Fruit fly (Drosophila melanogaster) whole organism, embryonic: ENCODE data around the gene CG17598.
A peak's percentile ranks its signal among the peaks of the same experiment; 100 is the strongest.

Source experiments
- Adf1 ChIP-seq: fragments of 200-800 bp; sonication (Bioruptor generic); IDR thresholded peaks from 2 replicates; pipeline ENCODE4 v1.3.6; 2022; ENCODE audit warnings: missing biosample characterization, missing genetic modification characterization
- BEAF-32 ChIP-seq: fragments of 200-800 bp; sonication (Bioruptor generic); optimal IDR thresholded peaks from 3 replicates; lab custom pipeline; 2017; ENCODE audit warnings: missing biosample characterization, missing genetic modification characterization, mild to moderate bottlenecking, moderate library complexity, missing genetic modification reagents
- Bgb ChIP-seq: fragments of 200-800 bp; sonication (Bioruptor generic); IDR thresholded peaks from 2 replicates; pipeline ENCODE4 v1.3.6; 2022; ENCODE audit warnings: missing biosample characterization, missing genetic modification characterization; ENCODE audit not compliant: partially characterized antibody
- CG10267 ChIP-seq: fragments of 200-800 bp; sonication (Bioruptor generic); optimal IDR thresholded peaks from 2 replicates; lab custom pipeline; 2018; ENCODE audit warnings: missing biosample characterization, mild to moderate bottlenecking, missing genetic modification characterization, moderate library complexity
- CG11504 ChIP-seq: fragments of 200-800 bp; sonication (Bioruptor generic); optimal IDR thresholded peaks from 3 replicates; lab custom pipeline; 2019; ENCODE audit warnings: missing biosample characterization, mild to moderate bottlenecking, missing genetic modification characterization, moderate library complexity
- CG14710 ChIP-seq: fragments of 200-800 bp; sonication (Bioruptor generic); optimal IDR thresholded peaks from 3 replicates; lab custom pipeline; 2019; ENCODE audit warnings: missing biosample characterization, mild to moderate bottlenecking, missing genetic modification characterization, moderate library complexity
- CG17568 ChIP-seq: fragments of 200-800 bp; sonication (Bioruptor generic); optimal IDR thresholded peaks from 2 replicates; lab custom pipeline; 2018; ENCODE audit warnings: missing biosample characterization, mild to moderate bottlenecking, missing genetic modification characterization, moderate library complexity
- CG17802 ChIP-seq: fragments of 200-800 bp; sonication (Bioruptor generic); optimal IDR thresholded peaks from 2 replicates; lab custom pipeline; 2018; ENCODE audit warnings: missing biosample characterization, mild to moderate bottlenecking, missing genetic modification characterization, moderate library complexity
- CG17829 ChIP-seq: fragments of 200-800 bp; optimal IDR thresholded peaks from 2 replicates; lab custom pipeline; 2019; ENCODE audit warnings: missing biosample characterization, mild to moderate bottlenecking, missing genetic modification characterization, moderate library complexity
- CG2129 ChIP-seq: fragments of 200-800 bp; sonication (Bioruptor generic); IDR thresholded peaks from 2 replicates; pipeline ENCODE4 v1.3.6; 2022; ENCODE audit warnings: missing biosample characterization, missing genetic modification characterization; ENCODE audit not compliant: partially characterized antibody
- CG42726 ChIP-seq: fragments of 200-800 bp; sonication (Bioruptor generic); IDR thresholded peaks from 2 replicates; pipeline ENCODE4 v1.3.6; 2022; ENCODE audit warnings: missing biosample characterization, missing genetic modification characterization; ENCODE audit not compliant: partially characterized antibody
- CG6791 ChIP-seq: fragments of 200-800 bp; sonication (Bioruptor generic); IDR thresholded peaks from 3 replicates; pipeline ENCODE4 v1.3.6; 2022; ENCODE audit warnings: missing biosample characterization, missing genetic modification characterization; ENCODE audit not compliant: partially characterized antibody
- CG9797 ChIP-seq: fragments of 200-800 bp; sonication (Bioruptor generic); optimal IDR thresholded peaks from 3 replicates; lab custom pipeline; 2018; ENCODE audit warnings: missing biosample characterization, mild to moderate bottlenecking, missing genetic modification characterization
- CTCF ChIP-seq: fragments of 200-800 bp; sonication (Bioruptor generic); optimal IDR thresholded peaks from 2 replicates; lab custom pipeline; 2017; ENCODE audit warnings: missing biosample characterization, mild to moderate bottlenecking, missing genetic modification characterization, moderate library complexity
- Deaf1 ChIP-seq: fragments of 200-800 bp; optimal IDR thresholded peaks from 3 replicates; lab custom pipeline; 2019; ENCODE audit warnings: missing biosample characterization, mild to moderate bottlenecking, missing genetic modification characterization, moderate library complexity
- E2f2 ChIP-seq: fragments of 200-800 bp; sonication (Bioruptor generic); IDR thresholded peaks from 2 replicates; pipeline ENCODE4 v1.3.6; 2022; ENCODE audit warnings: missing biosample characterization, missing genetic modification characterization
- Elba2 ChIP-seq: fragments of 200-800 bp; sonication (Bioruptor generic); optimal IDR thresholded peaks from 3 replicates; lab custom pipeline; 2016; ENCODE audit warnings: missing biosample characterization, missing genetic modification characterization
- Gug ChIP-seq: fragments of 200-800 bp; sonication (Bioruptor generic); IDR thresholded peaks from 4 replicates; pipeline ENCODE4 v1.3.6; 2022; ENCODE audit warnings: missing biosample characterization, missing genetic modification characterization
- Hand ChIP-seq: fragments of 200-800 bp; sonication (Bioruptor generic); optimal IDR thresholded peaks from 2 replicates; lab custom pipeline; 2017; ENCODE audit warnings: mild to moderate bottlenecking, missing biosample characterization, missing genetic modification reagents, missing genetic modification characterization
- PHDP ChIP-seq: fragments of 200-800 bp; sonication (Bioruptor generic); optimal IDR thresholded peaks from 3 replicates; lab custom pipeline; 2018; ENCODE audit warnings: missing biosample characterization, mild to moderate bottlenecking, missing genetic modification characterization, moderate library complexity
- Rfx ChIP-seq: fragments of 200-800 bp; sonication (Bioruptor generic); IDR thresholded peaks from 2 replicates; pipeline ENCODE4 v1.3.6; 2022; ENCODE audit warnings: missing biosample characterization, missing genetic modification characterization
- Stat92E ChIP-seq, 3 experiments: fragments of >200 bp in 2 of 3; fragments of 200-800 bp in 1 of 3; sonication (Bioruptor generic) in 1 of 3; optimal IDR thresholded peaks; 2 replicates each; lab custom pipeline; 2017 to 2019; ENCODE audit warnings: missing biosample characterization in 3 of 3, missing genetic modification characterization in 3 of 3, mild to moderate bottlenecking in 1 of 3, moderate library complexity in 1 of 3
- TFAM ChIP-seq: fragments of 200-800 bp; sonication (Bioruptor generic); optimal IDR thresholded peaks from 2 replicates; lab custom pipeline; 2017; ENCODE audit warnings: missing biosample characterization, missing genetic modification characterization, inconsistent platforms
- Taf1 ChIP-seq: fragments of 200-800 bp; sonication (Bioruptor generic); IDR thresholded peaks from 2 replicates; pipeline ENCODE4 v1.3.6; 2022; ENCODE audit warnings: missing biosample characterization, missing genetic modification characterization
- ab ChIP-seq: fragments of 200-800 bp; sonication (Bioruptor generic); optimal IDR thresholded peaks from 2 replicates; lab custom pipeline; 2016; ENCODE audit warnings: missing biosample characterization, missing genetic modification characterization
- ara ChIP-seq: fragments of 200-800 bp; sonication (Bioruptor generic); IDR thresholded peaks from 2 replicates; pipeline ENCODE4 v1.3.6; 2022; ENCODE audit warnings: missing biosample characterization, missing genetic modification characterization
- ato ChIP-seq: fragments of 200-800 bp; sonication (Bioruptor generic); IDR thresholded peaks from 2 replicates; pipeline ENCODE4 v1.3.6; 2022; ENCODE audit warnings: missing biosample characterization, missing genetic modification characterization; ENCODE audit not compliant: partially characterized antibody
- cato ChIP-seq: fragments of 200-800 bp; sonication (Bioruptor generic); optimal IDR thresholded peaks from 2 replicates; lab custom pipeline; 2016; ENCODE audit warnings: missing biosample characterization, missing genetic modification characterization, borderline replicate concordance
- chinmo ChIP-seq: fragments of 200-800 bp; sonication (Bioruptor generic); IDR thresholded peaks from 4 replicates; pipeline ENCODE4 v1.3.6; 2022; ENCODE audit warnings: missing biosample characterization, missing genetic modification characterization; ENCODE audit not compliant: partially characterized antibody
- dati ChIP-seq: fragments of 200-800 bp; sonication (Bioruptor generic); IDR thresholded peaks from 2 replicates; pipeline ENCODE4 v1.3.6; 2022; ENCODE audit warnings: missing biosample characterization, missing genetic modification characterization
- dmrt11E ChIP-seq: fragments of 200-800 bp; sonication (Bioruptor generic); optimal IDR thresholded peaks from 3 replicates; lab custom pipeline; 2018; ENCODE audit warnings: missing biosample characterization, mild to moderate bottlenecking, missing genetic modification characterization, moderate library complexity
- ewg ChIP-seq: fragments of 200-800 bp; sonication (Bioruptor generic); optimal IDR thresholded peaks from 3 replicates; lab custom pipeline; 2017; ENCODE audit warnings: mild to moderate bottlenecking, missing biosample characterization, missing genetic modification reagents, missing genetic modification characterization
- fd102C ChIP-seq: fragments of 200-800 bp; sonication (Bioruptor generic); optimal IDR thresholded peaks from 2 replicates; lab custom pipeline; 2018; ENCODE audit warnings: missing biosample characterization, mild to moderate bottlenecking, missing genetic modification characterization, moderate library complexity
- gt ChIP-seq: fragments of 200-800 bp; sonication (Bioruptor generic); IDR thresholded peaks from 2 replicates; pipeline ENCODE4 v1.3.6; 2022; ENCODE audit warnings: missing biosample characterization, missing genetic modification characterization
- ind ChIP-seq: fragments of 200-800 bp; sonication (Bioruptor generic); optimal IDR thresholded peaks from 3 replicates; lab custom pipeline; 2016; ENCODE audit warnings: missing biosample characterization, missing genetic modification characterization
- inv ChIP-seq: fragments of 200-800 bp; sonication (Bioruptor generic); IDR thresholded peaks from 2 replicates; pipeline ENCODE4 v1.3.6; 2022; ENCODE audit warnings: missing biosample characterization, missing genetic modification characterization; ENCODE audit not compliant: partially characterized antibody
- lola ChIP-seq, 3 experiments: fragments of >200 bp in 2 of 3; fragments of 200-800 bp in 1 of 3; sonication (Bioruptor generic) in 1 of 3; optimal IDR thresholded peaks; 2 replicates each; lab custom pipeline; 2017 to 2019; ENCODE audit warnings: missing biosample characterization in 3 of 3, missing genetic modification characterization in 3 of 3, mild to moderate bottlenecking in 1 of 3, moderate library complexity in 1 of 3
- maf-S ChIP-seq: fragments of 200-800 bp; sonication (Bioruptor generic); optimal IDR thresholded peaks from 2 replicates; lab custom pipeline; 2016; ENCODE audit warnings: missing biosample characterization, missing genetic modification characterization
- nerfin-2 ChIP-seq: fragments of 200-800 bp; sonication (Bioruptor generic); IDR thresholded peaks from 2 replicates; pipeline ENCODE4 v1.3.6; 2022; ENCODE audit warnings: missing biosample characterization, missing genetic modification characterization; ENCODE audit not compliant: partially characterized antibody
- pzg ChIP-seq: fragments of 200-800 bp; sonication (Bioruptor generic); optimal IDR thresholded peaks from 3 replicates; lab custom pipeline; 2018; ENCODE audit warnings: missing biosample characterization, mild to moderate bottlenecking, missing genetic modification characterization, moderate library complexity
- sens ChIP-seq: fragments of 200-800 bp; sonication (Bioruptor generic); peaks from one replicate; lab custom pipeline; 2016; ENCODE audit warnings: missing biosample characterization, missing genetic modification characterization
- slou ChIP-seq: fragments of 200-800 bp; sonication (Bioruptor generic); optimal IDR thresholded peaks from 3 replicates; lab custom pipeline; 2016; ENCODE audit warnings: missing biosample characterization, missing genetic modification characterization
- stwl ChIP-seq: fragments of 200-800 bp; sonication (Bioruptor generic); optimal IDR thresholded peaks from 3 replicates; lab custom pipeline; 2018; ENCODE audit warnings: missing biosample characterization, mild to moderate bottlenecking, missing genetic modification characterization, moderate library complexity
- tgo ChIP-seq: fragments of 200-800 bp; sonication (Bioruptor generic); IDR thresholded peaks from 3 replicates; pipeline ENCODE4 v1.3.6; 2022; ENCODE audit warnings: missing biosample characterization, missing genetic modification characterization
- unc-4 ChIP-seq: fragments of 200-800 bp; sonication (Bioruptor generic); IDR thresholded peaks from 2 replicates; pipeline ENCODE4 v1.3.6; 2022; ENCODE audit warnings: missing biosample characterization, missing genetic modification characterization; ENCODE audit not compliant: partially characterized antibody

Gene CG17598

dm6 chrX:22544660-22545059 lies 4.5 kb upstream of the CG17598 start:
- peak; percentile 18 for TF ChIP-seq sens (GFP tag; lab: Kevin White, UChicago)
- TF ChIP-seq ara (GFP tag; lab: Robert Waterston, UW): no peak
- TF ChIP-seq Elba2 (GFP tag; lab: Kevin White, UChicago): no peak
- peak; percentile 78 for TF ChIP-seq CTCF (GFP tag; lab: Kevin White, UChicago)
- TF ChIP-seq, all 482 proteins: peak for 2

- no peak for TF ChIP-seq maf-S
- no peak for TF ChIP-seq Taf1
- no peak for TF ChIP-seq Rfx (GFP tag; lab: Robert Waterston, UW)
- peak in 1 of 3 experiments; percentile 8 for TF ChIP-seq lola (GFP tag; optimal IDR thresholded peaks at IDR 0.05; lab: Kevin White, UChicago)
- no peak for TF ChIP-seq fd102C (GFP tag; lab: Kevin White, UChicago)
- peak; percentile 21 for TF ChIP-seq CG11504 (tag; lab: Kevin White, UChicago)
- TF ChIP-seq Deaf1: no peak
- TF ChIP-seq CG14710 (tag; lab: Kevin White, UChicago): peak; percentile 7
- TF ChIP-seq dmrt11E: peak; percentile 10
Measured at dm6 chrX:22544222-22544621, 4.0 kb upstream of the CG17598 start, which contains the start of gene Cluap1. Gene Cluap1 (minus strand): TSS chrX:22544322.

DNA sequence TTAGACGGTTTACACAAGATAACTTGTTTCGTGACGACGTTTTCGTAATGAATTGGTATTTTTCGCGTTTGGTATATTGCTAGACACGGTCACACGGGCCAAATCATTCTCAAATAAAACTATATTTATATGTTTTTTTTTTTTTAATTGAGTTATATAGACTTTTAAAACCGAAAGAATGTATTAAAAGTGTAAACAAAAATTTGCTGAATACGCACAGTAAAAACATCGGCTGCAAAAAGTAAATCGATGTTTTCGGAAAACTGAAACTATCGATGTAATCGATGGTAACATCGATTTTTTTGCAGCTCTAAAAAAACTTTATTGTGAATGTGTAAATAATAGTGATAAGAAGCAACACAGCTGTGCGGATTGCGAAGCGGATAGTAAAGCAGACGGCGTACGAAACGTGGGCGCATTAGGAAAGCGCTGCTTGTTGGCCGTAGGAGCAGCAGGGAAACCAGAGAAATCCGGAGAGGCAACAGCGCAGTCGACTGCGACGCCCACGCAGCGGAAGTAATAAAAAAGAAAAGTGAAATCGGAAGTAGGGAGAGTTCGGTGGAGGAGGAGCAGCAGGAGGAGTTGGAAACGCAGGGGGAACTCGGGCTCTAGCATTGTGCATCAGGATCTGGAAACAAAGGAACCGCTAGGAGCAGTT lies 10.4 kb downstream of the CG17598 start, which contains the start of gene S6kII:
S6kII (plus strand) TSS at position 301 of the 658 bp plus-strand sequence.
- TF ChIP-seq CG42726: peak; percentile 47; the same call in 1 of the 2 replicates
- no peak for TF ChIP-seq Stat92E (GFP tag; optimal IDR thresholded peaks at IDR 0.05; lab: Kevin White, UChicago)
- peak; percentile 8 for TF ChIP-seq CG17829 (tag; lab: Kevin White, UChicago)
- TF ChIP-seq BEAF-32 (GFP tag; lab: Kevin White, UChicago): peak; percentile 79
- TF ChIP-seq Deaf1: no peak
- TF ChIP-seq nerfin-2 (GFP tag; lab: Robert Waterston, UW): peak; percentile 76
- TF ChIP-seq Adf1 (GFP tag; lab: Robert Waterston, UW): peak; percentile 71
- TF ChIP-seq inv: peak; percentile 79
- no peak for TF ChIP-seq ind (GFP tag; lab: Kevin White, UChicago)
- TF ChIP-seq slou (GFP tag; lab: Kevin White, UChicago): no peak
- TF ChIP-seq Gug: no peak
- peak; percentile 81 for TF ChIP-seq unc-4
- peak; percentile 67 for TF ChIP-seq ato
- TF ChIP-seq CG17802 (tag; lab: Kevin White, UChicago): no peak
- no peak for TF ChIP-seq TFAM (GFP tag; lab: Kevin White, UChicago)
- no peak for TF ChIP-seq Hand (GFP tag; lab: Kevin White, UChicago)
- no peak for TF ChIP-seq gt (GFP tag; lab: Robert Waterston, UW)
- TF ChIP-seq CG9797 (GFP tag; lab: Kevin White, UChicago): peak; percentile 44
- peak; percentile 62 for TF ChIP-seq CG2129 (GFP tag; lab: Robert Waterston, UW)
- 0 out of 2 replicates have a peak, but pooled peaks have one; percentile 16 for TF ChIP-seq E2f2 (GFP tag; lab: Robert Waterston, UW)
- peak; percentile 84 for TF ChIP-seq CG6791
- no peak for TF ChIP-seq ewg (GFP tag; lab: Kevin White, UChicago)
- TF ChIP-seq cato (GFP tag; lab: Kevin White, UChicago): no peak
- TF ChIP-seq PHDP (tag; lab: Kevin White, UChicago): no peak
- TF ChIP-seq CG10267 (tag; lab: Kevin White, UChicago): peak; percentile 24
- peak; percentile 72; the same call in 1 of the 4 replicates for TF ChIP-seq chinmo (GFP tag; lab: Robert Waterston, UW)
- TF ChIP-seq pzg: peak; percentile 44
- TF ChIP-seq stwl (tag; lab: Kevin White, UChicago): peak; percentile 64
- TF ChIP-seq ab (GFP tag; lab: Kevin White, UChicago): no peak
- no peak for TF ChIP-seq dati (GFP tag; lab: Robert Waterston, UW)
- TF ChIP-seq CG17568 (GFP tag; lab: Kevin White, UChicago): no peak
- TF ChIP-seq tgo: no peak
- peak; percentile 89 for TF ChIP-seq Bgb (GFP tag; lab: Robert Waterston, UW)
